Worm (Caenorhabditis elegans) whole organism, L1 larva: ENCODE results near the gene T14G10.8.
A peak's percentile ranks its signal among the peaks of the same experiment; 100 is the strongest.

Experiments
- C04F5.9 ChIP-seq: sonication (generic microtip); optimal IDR thresholded peaks from 2 replicates; lab custom pipeline; 2016; ENCODE audit warnings: missing genetic modification characterization, missing compliant biosample characterization
- Y116A8C.19 ChIP-seq: sonication (generic microtip); optimal IDR thresholded peaks from 2 replicates; lab custom pipeline; 2016; ENCODE audit warnings: missing compliant biosample characterization, missing genetic modification characterization, borderline replicate concordance
- blmp-1 ChIP-seq: fragments of 150-350 bp; optimal IDR thresholded peaks from 2 replicates; lab custom pipeline; 2014; ENCODE audit warnings: missing biosample characterization, missing genetic modification characterization
- ceh-63 ChIP-seq: fragments of 200-800 bp; sonication (Bioruptor generic); optimal IDR thresholded peaks from 2 replicates; lab custom pipeline; 2018; ENCODE audit warnings: mild to moderate bottlenecking, missing genetic modification characterization, missing compliant biosample characterization
- dpl-1 ChIP-seq, 3 experiments: fragments of 150-350 bp in 2 of 3; sonication (generic microtip) in 1 of 3; optimal IDR thresholded peaks; 2 replicates each; lab custom pipeline; 2014 to 2017; ENCODE audit warnings: missing biosample characterization in 3 of 3, missing genetic modification characterization in 3 of 3, missing genetic modification reagents in 3 of 3
- dsc-1 ChIP-seq: sonication (generic microtip); optimal IDR thresholded peaks from 2 replicates; lab custom pipeline; 2016; ENCODE audit warnings: mild to moderate bottlenecking, missing genetic modification characterization, missing compliant biosample characterization
- efl-1 ChIP-seq, 4 experiments: fragments of 150-350 bp; optimal IDR thresholded peaks in 3 of 4; peaks in 1 of 4; 1 replicate in 1 of 4; 2 replicates in 3 of 4; lab custom pipeline; 2014; ENCODE audit warnings: missing biosample characterization in 2 of 4, missing genetic modification characterization in 2 of 4, missing genetic modification reagents in 2 of 4
- efl-3 ChIP-seq: fragments of 200-800 bp; sonication (Bioruptor generic); optimal IDR thresholded peaks from 2 replicates; lab custom pipeline; 2018; ENCODE audit warnings: mild to moderate bottlenecking, missing genetic modification characterization, missing compliant biosample characterization
- elt-2 ChIP-seq: sonication (generic microtip); optimal IDR thresholded peaks from 2 replicates; lab custom pipeline; 2016; ENCODE audit warnings: missing genetic modification characterization, mild to moderate bottlenecking, inconsistent platforms, missing compliant biosample characterization, missing genetic modification reagents
- ets-5 ChIP-seq: fragments of 200-800 bp; sonication (Bioruptor generic); IDR thresholded peaks from 2 replicates; pipeline ENCODE4 v1.3.6; 2022; ENCODE audit warnings: missing genetic modification characterization, missing compliant biosample characterization
- fos-1 ChIP-seq: fragments of 150-350 bp; optimal IDR thresholded peaks from 2 replicates; lab custom pipeline; 2014; ENCODE audit warnings: missing biosample characterization, missing genetic modification characterization
- irx-1 ChIP-seq: sonication (generic microtip); optimal IDR thresholded peaks from 2 replicates; lab custom pipeline; 2016; ENCODE audit warnings: missing genetic modification characterization, missing compliant biosample characterization
- jun-1 ChIP-seq: fragments of 150-350 bp; optimal IDR thresholded peaks from 2 replicates; lab custom pipeline; 2014; ENCODE audit warnings: missing biosample characterization, missing genetic modification reagents, missing genetic modification characterization
- lin-15B ChIP-seq: fragments of 150-350 bp; sonication (generic microtip); optimal IDR thresholded peaks from 3 replicates; lab custom pipeline; 2014; ENCODE audit warnings: missing biosample characterization, missing genetic modification characterization
- lin-35 ChIP-seq, 2 experiments: fragments of 150-350 bp; optimal IDR thresholded peaks; 2 replicates each; lab custom pipeline; 2014; ENCODE audit warnings: missing biosample characterization in 2 of 2, missing genetic modification characterization in 2 of 2, missing genetic modification reagents in 2 of 2
- mdl-1 ChIP-seq, 2 experiments: fragments of 150-350 bp; optimal IDR thresholded peaks; 2 replicates each; lab custom pipeline; 2014 to 2017; ENCODE audit warnings: missing biosample characterization in 2 of 2, missing genetic modification characterization in 2 of 2, inconsistent platforms in 1 of 2
- nhr-11 ChIP-seq: fragments of 150-350 bp; optimal IDR thresholded peaks from 2 replicates; lab custom pipeline; 2014; ENCODE audit warnings: missing biosample characterization, missing genetic modification characterization
- nhr-12 ChIP-seq: sonication (generic microtip); optimal IDR thresholded peaks from 2 replicates; lab custom pipeline; 2017; ENCODE audit warnings: missing biosample characterization, missing genetic modification characterization
- nhr-28 ChIP-seq: fragments of 150-350 bp; optimal IDR thresholded peaks from 2 replicates; lab custom pipeline; 2014; ENCODE audit warnings: missing biosample characterization, missing genetic modification characterization
- nhr-71 ChIP-seq: sonication (generic microtip); optimal IDR thresholded peaks from 2 replicates; lab custom pipeline; 2016; ENCODE audit warnings: mild to moderate bottlenecking, missing genetic modification characterization, moderate library complexity, missing compliant biosample characterization
- nhr-76 ChIP-seq: sonication (generic microtip); optimal IDR thresholded peaks from 2 replicates; lab custom pipeline; 2017; ENCODE audit warnings: missing biosample characterization, missing genetic modification characterization
- nhr-84 ChIP-seq: sonication (generic microtip); optimal IDR thresholded peaks from 2 replicates; lab custom pipeline; 2017; ENCODE audit warnings: missing biosample characterization, missing genetic modification characterization
- nhr-85 ChIP-seq: sonication (generic microtip); peaks from one replicate; lab custom pipeline; 2016; ENCODE audit warnings: missing genetic modification characterization, inconsistent platforms, missing compliant biosample characterization
- nhr-90 ChIP-seq: sonication (generic microtip); optimal IDR thresholded peaks from 2 replicates; lab custom pipeline; 2016; ENCODE audit warnings: mild to moderate bottlenecking, missing genetic modification characterization, missing compliant biosample characterization; ENCODE audit not compliant: poor library complexity
- rnt-1 ChIP-seq: sonication (generic microtip); optimal IDR thresholded peaks from 2 replicates; lab custom pipeline; 2016; ENCODE audit warnings: mild to moderate bottlenecking, missing genetic modification characterization, moderate library complexity, missing compliant biosample characterization
- skn-1 ChIP-seq: fragments of 150-350 bp; optimal IDR thresholded peaks from 2 replicates; lab custom pipeline; 2014; ENCODE audit warnings: missing biosample characterization, missing genetic modification characterization
- snpc-4 ChIP-seq: fragments of 150-350 bp; optimal IDR thresholded peaks from 2 replicates; lab custom pipeline; 2014; ENCODE audit warnings: missing biosample characterization, missing genetic modification characterization
- snu-23 ChIP-seq: sonication (generic microtip); optimal IDR thresholded peaks from 2 replicates; lab custom pipeline; 2016; ENCODE audit warnings: missing genetic modification characterization, missing compliant biosample characterization
- sptf-1 ChIP-seq: fragments of 150-350 bp; optimal IDR thresholded peaks from 2 replicates; lab custom pipeline; 2014; ENCODE audit warnings: missing biosample characterization, missing genetic modification characterization
- unc-130 ChIP-seq: fragments of 150-350 bp; optimal IDR thresholded peaks from 2 replicates; lab custom pipeline; 2017; ENCODE audit warnings: missing biosample characterization, missing genetic modification characterization, inconsistent platforms
- unc-30 ChIP-seq: sonication (generic microtip); optimal IDR thresholded peaks from 2 replicates; lab custom pipeline; 2017; ENCODE audit warnings: missing biosample characterization, missing genetic modification characterization
- vab-15 ChIP-seq: sonication (generic microtip); optimal IDR thresholded peaks from 2 replicates; lab custom pipeline; 2017; ENCODE audit warnings: missing genotype, mild to moderate bottlenecking, missing genetic modification characterization, missing compliant biosample characterization
- xbp-1 ChIP-seq: sonication (generic microtip); optimal IDR thresholded peaks from 2 replicates; lab custom pipeline; 2016; ENCODE audit warnings: missing genetic modification characterization, missing compliant biosample characterization
- zag-1 ChIP-seq: fragments of 150-350 bp; optimal IDR thresholded peaks from 2 replicates; lab custom pipeline; 2014; ENCODE audit warnings: missing biosample characterization, missing genetic modification characterization

T14G10.8 gene

ce11 chrIV:10112570-10112969 lies 34.2 kb downstream of the T14G10.8 start, which contains the start of gene nsph-3.2:
Gene nsph-3.2, plus strand, starts transcription at chrIV:10112870.
- TF ChIP-seq lin-35 (GFP tag; optimal IDR thresholded peaks at IDR 0.05; lab: Kevin White, UChicago) (no peak), snu-23 (GFP tag; lab: Kevin White, UChicago) (no peak), xbp-1 (no peak)

ce11 chrIV:10111441-10111840 lies 35.3 kb downstream of the T14G10.8 start, which contains the start of gene spch-1:
Gene spch-1, minus strand, starts transcription at chrIV:10111541.
- no peak for TF ChIP-seq zag-1 (tag; lab: Kevin White, UChicago)
- TF ChIP-seq efl-3 (GFP tag; lab: Kevin White, UChicago): no peak
- no peak for TF ChIP-seq snpc-4 (tag; lab: Kevin White, UChicago)
- TF ChIP-seq Y116A8C.19 (tag; lab: Kevin White, UChicago): no peak
- no peak for TF ChIP-seq elt-2
- no peak for TF ChIP-seq sptf-1 (tag; lab: Kevin White, UChicago)
- TF ChIP-seq irx-1 (tag; lab: Kevin White, UChicago): no peak

ce11 chrIV:10110870-10111269 lies 35.9 kb downstream of the T14G10.8 start:
- TF ChIP-seq dsc-1 (tag; lab: Kevin White, UChicago) (no peak), ets-5 (GFP tag; lab: Robert Waterston, UW) (no peak), unc-30 (no peak), lin-35 (GFP tag; optimal IDR thresholded peaks at IDR 0.05; lab: Kevin White, UChicago) (no peak), nhr-11 (tag; lab: Kevin White, UChicago) (no peak), zag-1 (tag; lab: Kevin White, UChicago) (no peak)

ce11 chrIV:10110417-10110816 lies 36.4 kb downstream of the T14G10.8 start, which contains the start of gene egl-38:
Gene egl-38, minus strand, starts transcription at chrIV:10110517.
- TF ChIP-seq rnt-1 (tag; lab: Kevin White, UChicago) (no peak), nhr-76 (tag; lab: Kevin White, UChicago) (no peak), nhr-84 (tag; lab: Kevin White, UChicago) (no peak), nhr-12 (no peak), dsc-1 (tag; lab: Kevin White, UChicago) (no peak), efl-1 (optimal IDR thresholded peaks at IDR 0.05; lab: Kevin White, UChicago) (no peak), efl-1 (GFP tag; optimal IDR thresholded peaks at IDR 0.05 in 1 of 2; lab: Kevin White, UChicago) (no peak), nhr-85 (tag; lab: Kevin White, UChicago) (no peak), nhr-71 (no peak), vab-15 (tag; lab: Kevin White, UChicago) (no peak), lin-15B (no peak), nhr-90 (tag; lab: Kevin White, UChicago) (no peak), C04F5.9 (tag; lab: Kevin White, UChicago) (no peak), nhr-28 (tag; lab: Kevin White, UChicago) (no peak), mdl-1 (tag; optimal IDR thresholded peaks at IDR 0.05; lab: Kevin White, UChicago) (no peak), unc-130 (no peak), ceh-63 (no peak), fos-1 (tag; lab: Kevin White, UChicago) (no peak), jun-1 (no peak)
- TF ChIP-seq, all 84 proteins: peak for 0

ce11 chrIV:10096881-10097280 lies 49.9 kb downstream of the T14G10.8 start, which contains the start of gene dis-3:
Gene dis-3, plus strand, starts transcription at chrIV:10097202.
- no peak for TF ChIP-seq skn-1 (tag; lab: Kevin White, UChicago)
- peak; percentile 22 for TF ChIP-seq blmp-1 (tag; lab: Kevin White, UChicago)
- TF ChIP-seq rnt-1 (tag; lab: Kevin White, UChicago): peak; percentile 1
- TF ChIP-seq lin-35 (GFP tag; optimal IDR thresholded peaks at IDR 0.05; lab: Kevin White, UChicago): peak in 1 of 2 experiments; percentile 45
- TF ChIP-seq nhr-28 (tag; lab: Kevin White, UChicago): no peak
- peak; percentile 16 to 36 for TF ChIP-seq efl-1 (optimal IDR thresholded peaks at IDR 0.05; lab: Kevin White, UChicago)
- peak in 1 of 2 experiments; percentile 57 for TF ChIP-seq efl-1 (GFP tag; optimal IDR thresholded peaks at IDR 0.05 in 1 of 2; lab: Kevin White, UChicago)
- peak in 1 of 3 experiments; percentile 26 for TF ChIP-seq dpl-1 (GFP tag; optimal IDR thresholded peaks at IDR 0.05; lab: Kevin White, UChicago)
